Worm (Caenorhabditis elegans) whole organism, young adult: ENCODE data around the gene ifb-1.

ENCODE experiments used
- C06A6.2 ChIP-seq: fragments of 200-800 bp; sonication (Bioruptor generic); conservative IDR thresholded peaks from 2 replicates; pipeline ENCODE4 v1.3.6; 2022; ENCODE audit warnings: missing genetic modification characterization, missing compliant biosample characterization
- F37B4.10 ChIP-seq: fragments of 200-800 bp; sonication (Bioruptor generic); IDR thresholded peaks from 2 replicates; pipeline ENCODE4 v1.3.6; 2022; ENCODE audit warnings: missing genetic modification characterization, missing compliant biosample characterization
- attf-6 ChIP-seq: fragments of 200-800 bp; sonication (Bioruptor generic); IDR thresholded peaks from 2 replicates; pipeline ENCODE4 v1.3.6; 2022; ENCODE audit warnings: missing genetic modification reagents, missing genetic modification characterization, missing compliant biosample characterization
- ceh-40 ChIP-seq: fragments of 200-800 bp; sonication (Bioruptor generic); IDR thresholded peaks from 2 replicates; pipeline ENCODE4 v1.3.6; 2022; ENCODE audit warnings: missing genetic modification characterization, missing compliant biosample characterization
- mes-4 ChIP-seq: sonication (generic microtip); optimal IDR thresholded peaks from 2 replicates; lab custom pipeline; 2016; ENCODE audit warnings: missing genotype, missing genetic modification characterization, missing compliant biosample characterization
- nhr-120 ChIP-seq: fragments of 200-800 bp; sonication (Bioruptor generic); IDR thresholded peaks from 2 replicates; pipeline ENCODE4 v1.3.6; 2022; ENCODE audit warnings: missing genetic modification characterization, missing compliant biosample characterization
- nhr-179 ChIP-seq: sonication (generic microtip); optimal IDR thresholded peaks from 2 replicates; lab custom pipeline; 2016; ENCODE audit warnings: mild to moderate bottlenecking, missing genetic modification characterization, missing compliant biosample characterization
- pbrm-1 ChIP-seq: fragments of 200-800 bp; sonication (Bioruptor generic); IDR thresholded peaks from 2 replicates; pipeline ENCODE4 v1.3.6; 2022; ENCODE audit warnings: missing genetic modification reagents, missing genetic modification characterization, missing compliant biosample characterization
- pha-4 ChIP-seq: fragments of 150-350 bp; sonication (generic microtip); optimal IDR thresholded peaks from 2 replicates; lab custom pipeline; 2014; ENCODE audit warnings: missing biosample characterization, missing genetic modification reagents, missing genetic modification characterization
- snpc-4 ChIP-seq, 5 experiments: fragments of 150-350 bp in 1 of 5; sonication (generic microtip) in 4 of 5; optimal IDR thresholded peaks; 2 replicates each; lab custom pipeline; 2014 to 2018; ENCODE audit warnings: missing genetic modification characterization in 5 of 5, missing biosample characterization in 3 of 5, antibody characterized with exemption in 2 of 5, mild to moderate bottlenecking in 2 of 5, missing compliant biosample characterization in 2 of 5, missing genotype in 2 of 5, moderate library complexity in 2 of 5, missing genetic modification reagents in 1 of 5
- sptf-2 ChIP-seq: fragments of 200-800 bp; sonication (Bioruptor generic); optimal IDR thresholded peaks from 2 replicates; lab custom pipeline; 2018; ENCODE audit warnings: mild to moderate bottlenecking, missing genetic modification characterization, missing compliant biosample characterization
- xnd-1 ChIP-seq: sonication (generic microtip); optimal IDR thresholded peaks from 2 replicates; lab custom pipeline; 2016; ENCODE audit warnings: missing genotype, missing genetic modification reagents, missing genetic modification characterization, missing compliant biosample characterization

DNA sequence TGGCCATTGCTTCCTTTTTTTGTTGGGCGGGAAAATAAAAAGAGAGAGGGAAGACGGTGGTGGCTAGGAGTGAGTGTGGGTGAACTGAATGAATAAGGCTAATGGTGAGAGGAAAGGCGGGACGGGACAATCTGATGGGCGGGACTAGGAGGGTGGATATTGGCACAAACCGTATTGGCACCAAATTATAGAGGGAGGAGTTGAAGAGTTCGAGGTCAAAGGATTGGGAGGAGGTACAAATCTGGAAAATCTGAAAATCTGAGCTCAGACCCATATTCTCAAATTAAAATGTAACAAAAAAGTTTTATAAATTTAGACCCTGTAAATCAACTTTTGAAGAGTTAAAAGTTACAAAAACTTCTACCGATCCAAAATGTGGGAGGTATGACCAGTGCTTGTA, 26.6 kb upstream of the ifb-1 start, which contains the start of gene hlh-14:
- TF ChIP-seq xnd-1 = no peak
- no peak for TF ChIP-seq nhr-179
- no peak for TF ChIP-seq ceh-40 (GFP tag; lab: Robert Waterston, UW)
- no peak for TF ChIP-seq attf-6 (GFP tag; lab: Robert Waterston, UW)
- TF ChIP-seq pha-4 (tag; lab: Kevin White, UChicago) = no peak
- TF ChIP-seq nhr-120 (GFP tag; lab: Robert Waterston, UW) = no peak
- no peak for TF ChIP-seq pbrm-1 (GFP tag; lab: Robert Waterston, UW)
- TF ChIP-seq sptf-2 (GFP tag; lab: Kevin White, UChicago) = no peak
- TF ChIP-seq snpc-4 (GFP tag; optimal IDR thresholded peaks at IDR 0.05; lab: Kevin White, UChicago) = no peak
- TF ChIP-seq snpc-4 (tag; optimal IDR thresholded peaks at IDR 0.05; lab: Kevin White, UChicago) = no peak
- no peak for TF ChIP-seq mes-4
- TF ChIP-seq F37B4.10 = no peak
- TF ChIP-seq C06A6.2 = no peak
